Fruit fly (Drosophila melanogaster) whole organism, pupa: Measurements from ENCODE around the gene CG44836.

Experiments
- CG10348 ChIP-seq: fragments of 200-800 bp; sonication (Bioruptor generic); IDR thresholded peaks from 2 replicates; pipeline ENCODE4 v1.3.6; 2022; ENCODE audit warnings: missing biosample characterization, missing genetic modification characterization
- CG12605 ChIP-seq: fragments of 200-800 bp; sonication (Bioruptor generic); IDR thresholded peaks from 2 replicates; pipeline ENCODE4 v1.3.6; 2022; ENCODE audit warnings: missing biosample characterization, missing genetic modification characterization
- CG13204 ChIP-seq: fragments of 200-800 bp; sonication (Bioruptor generic); optimal IDR thresholded peaks from 2 replicates; lab custom pipeline; 2018; ENCODE audit warnings: missing biosample characterization, mild to moderate bottlenecking, missing genetic modification characterization, moderate library complexity
- CG14655 ChIP-seq: fragments of 200-800 bp; sonication (Bioruptor generic); optimal IDR thresholded peaks from 3 replicates; lab custom pipeline; 2017; ENCODE audit warnings: mild to moderate bottlenecking, missing biosample characterization, missing genetic modification reagents, missing genetic modification characterization
- CG15710 ChIP-seq: fragments of 200-800 bp; sonication (Bioruptor generic); optimal IDR thresholded peaks from 2 replicates; lab custom pipeline; 2018; ENCODE audit warnings: missing biosample characterization, mild to moderate bottlenecking, missing genetic modification characterization, moderate library complexity
- CG17806 ChIP-seq: fragments of 200-800 bp; sonication (Bioruptor generic); optimal IDR thresholded peaks from 2 replicates; lab custom pipeline; 2018; ENCODE audit warnings: missing biosample characterization, mild to moderate bottlenecking, missing genetic modification characterization, moderate library complexity
- CG32121 ChIP-seq: fragments of 200-800 bp; sonication (Bioruptor generic); IDR thresholded peaks from 2 replicates; pipeline ENCODE4 v1.3.6; 2022; ENCODE audit warnings: missing biosample characterization, missing genetic modification characterization
- CG34367 ChIP-seq: fragments of 200-800 bp; sonication (Bioruptor generic); optimal IDR thresholded peaks from 2 replicates; lab custom pipeline; 2018; ENCODE audit warnings: missing biosample characterization, mild to moderate bottlenecking, missing genetic modification characterization
- CG4496 ChIP-seq: fragments of 200-800 bp; sonication (Bioruptor generic); IDR thresholded peaks from 3 replicates; pipeline ENCODE4 v1.3.6; 2022; ENCODE audit warnings: missing biosample characterization, missing genetic modification characterization
- CG8159 ChIP-seq: fragments of 200-800 bp; sonication (Bioruptor generic); optimal IDR thresholded peaks from 3 replicates; lab custom pipeline; 2018; ENCODE audit warnings: missing biosample characterization, mild to moderate bottlenecking, missing genetic modification characterization, moderate library complexity
- CG8301 ChIP-seq: fragments of 200-800 bp; sonication (Bioruptor generic); optimal IDR thresholded peaks from 2 replicates; lab custom pipeline; 2018; ENCODE audit warnings: missing biosample characterization, mild to moderate bottlenecking, missing genetic modification characterization
- CG9948 ChIP-seq: fragments of 200-800 bp; sonication (Bioruptor generic); optimal IDR thresholded peaks from 2 replicates; lab custom pipeline; 2018; ENCODE audit warnings: missing biosample characterization, mild to moderate bottlenecking, missing genetic modification characterization, moderate library complexity
- D1 ChIP-seq: fragments of 200-800 bp; sonication (Bioruptor generic); optimal IDR thresholded peaks from 2 replicates; lab custom pipeline; 2018; ENCODE audit warnings: missing biosample characterization, mild to moderate bottlenecking, missing genetic modification characterization, moderate library complexity
- EcR ChIP-seq: fragments of 200-800 bp; sonication (Bioruptor generic); optimal IDR thresholded peaks from 3 replicates; lab custom pipeline; 2019; ENCODE audit warnings: missing biosample characterization, missing genetic modification characterization, mild to moderate bottlenecking, moderate library complexity, missing genetic modification reagents
- Ets98B ChIP-seq: fragments of 200-800 bp; sonication (Bioruptor generic); IDR thresholded peaks from 2 replicates; pipeline ENCODE4 v1.3.6; 2022; ENCODE audit warnings: missing biosample characterization, missing genetic modification characterization
- Pif1A ChIP-seq: fragments of 200-800 bp; sonication (Bioruptor generic); optimal IDR thresholded peaks from 3 replicates; lab custom pipeline; 2016; ENCODE audit warnings: missing biosample characterization, missing genetic modification characterization
- Pif1B ChIP-seq: fragments of 200-800 bp; sonication (Bioruptor generic); optimal IDR thresholded peaks from 3 replicates; lab custom pipeline; 2016; ENCODE audit warnings: missing biosample characterization, missing genetic modification characterization
- Snoo ChIP-seq: fragments of 200-800 bp; sonication (Bioruptor generic); optimal IDR thresholded peaks from 3 replicates; lab custom pipeline; 2017; ENCODE audit warnings: missing biosample characterization, mild to moderate bottlenecking, missing genetic modification characterization, inconsistent platforms
- fd96Ca ChIP-seq: fragments of 200-800 bp; sonication (Bioruptor generic); IDR thresholded peaks from 3 replicates; pipeline ENCODE4 v1.3.6; 2022; ENCODE audit warnings: missing biosample characterization, missing genetic modification characterization
- gl ChIP-seq: fragments of 200-800 bp; sonication (Bioruptor generic); optimal IDR thresholded peaks from 2 replicates; lab custom pipeline; 2018; ENCODE audit warnings: missing biosample characterization, mild to moderate bottlenecking, missing genetic modification characterization
- rn ChIP-seq: fragments of 200-800 bp; sonication (Bioruptor generic); IDR thresholded peaks from 2 replicates; pipeline ENCODE4 v1.3.6; 2022; ENCODE audit warnings: missing biosample characterization, missing genetic modification characterization

CG44836 gene

DNA sequence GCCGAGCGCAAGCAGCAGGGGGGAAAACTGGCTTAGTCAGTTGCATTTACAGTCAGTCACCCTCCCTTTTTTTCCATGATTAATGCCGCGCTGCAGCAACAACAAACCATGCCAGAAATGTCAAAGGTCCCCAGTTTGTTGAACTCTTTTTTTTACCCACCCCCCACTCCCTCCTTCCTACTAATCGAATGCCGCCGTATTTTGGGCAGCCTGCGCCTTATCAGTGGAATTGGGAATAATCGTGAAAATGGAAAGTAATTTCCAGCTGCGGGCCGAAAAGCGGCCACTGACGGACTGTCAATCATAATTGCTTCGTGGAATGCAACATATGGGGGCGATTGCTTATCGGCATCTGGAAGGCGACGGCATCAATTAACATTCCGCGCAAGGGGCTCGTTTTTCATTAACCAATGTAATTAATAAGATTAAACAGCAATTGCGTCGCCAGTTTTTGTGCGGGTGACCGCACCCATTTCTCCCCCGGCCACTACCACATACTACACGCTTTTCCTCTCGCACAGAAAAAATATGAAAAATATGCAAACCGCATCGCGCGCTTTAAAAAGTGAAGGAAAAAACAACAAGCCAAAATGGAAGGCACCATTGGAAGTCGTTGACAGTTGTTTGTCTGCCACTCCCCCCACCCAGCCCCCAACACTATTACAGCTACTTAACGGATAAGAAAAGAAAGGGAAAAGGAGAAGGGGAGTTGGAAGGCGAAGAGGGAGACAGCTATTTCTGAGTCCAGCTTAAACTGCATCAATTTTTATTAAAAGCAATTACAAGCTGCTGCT, 9.6 kb upstream of the CG44836 start:
- TF ChIP-seq Ets98B (GFP tag; lab: Robert Waterston, UW) (no peak), CG8159 (tag; lab: Kevin White, UChicago) (no peak), CG10348 (no peak), EcR (GFP tag; lab: Kevin White, UChicago) (peak; percentile 90), CG12605 (GFP tag; lab: Robert Waterston, UW) (no peak), CG13204 (GFP tag; lab: Kevin White, UChicago) (no peak), CG32121 (GFP tag; lab: Robert Waterston, UW) (no peak), rn (no peak), D1 (tag; lab: Kevin White, UChicago) (peak; percentile 18)

DNA sequence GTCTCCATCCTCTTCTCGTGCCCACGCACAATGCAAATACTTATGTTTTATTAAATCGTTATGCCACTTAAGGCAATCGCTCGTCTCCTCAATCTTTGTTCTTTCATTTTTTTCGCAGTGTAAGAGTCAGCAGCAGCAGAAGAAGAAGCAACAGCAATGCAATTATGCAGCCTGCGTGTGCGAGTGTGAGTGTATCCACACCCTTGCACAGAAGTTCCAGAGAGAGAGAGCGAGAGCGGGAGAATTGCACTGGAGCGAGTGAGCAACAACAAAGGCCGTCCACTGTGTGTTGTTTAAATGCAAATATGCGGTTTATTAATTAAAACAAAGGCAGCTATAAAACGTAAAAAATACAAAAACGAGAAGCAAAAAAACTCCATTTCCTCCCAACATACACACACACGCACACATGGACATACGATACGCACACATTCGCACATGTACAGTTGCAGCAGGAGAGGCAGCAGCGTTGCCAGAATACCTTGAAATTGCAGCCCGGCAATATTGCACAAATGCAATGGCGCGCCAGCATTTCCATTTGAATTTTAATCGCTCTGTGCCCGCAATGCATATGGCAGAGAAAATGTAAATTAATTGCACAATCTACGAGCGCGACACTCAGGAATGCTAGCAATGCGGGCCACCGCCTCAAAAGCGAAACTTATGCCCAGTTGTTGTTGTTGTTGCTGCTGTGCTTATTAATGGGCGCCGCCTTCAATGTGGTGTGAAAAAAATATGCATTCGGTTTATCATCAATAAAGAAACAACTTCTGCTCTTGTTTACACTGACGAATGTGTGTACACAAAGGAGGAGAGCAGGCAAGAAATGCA, 8.7 kb upstream of the CG44836 start:
- TF ChIP-seq D1 (tag; lab: Kevin White, UChicago), result no peak
- peak; percentile 13 for TF ChIP-seq CG9948
- peak; percentile 54 for TF ChIP-seq Pif1B (GFP tag; lab: Kevin White, UChicago)
- TF ChIP-seq CG17806, result peak; percentile 49
- peak; percentile 47 for TF ChIP-seq CG15710 (tag; lab: Kevin White, UChicago)
- 0 out of 2 replicates have a peak, but pooled peaks have one; percentile 51 for TF ChIP-seq Ets98B (GFP tag; lab: Robert Waterston, UW)
- peak; percentile 44 for TF ChIP-seq Pif1A
- TF ChIP-seq CG32121 (GFP tag; lab: Robert Waterston, UW), result no peak; the same call in 1 of the 2 replicates
- peak; percentile 43 for TF ChIP-seq CG13204 (GFP tag; lab: Kevin White, UChicago)
- TF ChIP-seq EcR (GFP tag; lab: Kevin White, UChicago), result peak; percentile 42
- TF ChIP-seq gl (tag; lab: Kevin White, UChicago), result peak; percentile 53
- peak; percentile 64 for TF ChIP-seq CG8301
- peak; percentile 74; the same call in 2 of the 3 replicates for TF ChIP-seq CG4496 (GFP tag; lab: Robert Waterston, UW)
- peak; percentile 23; the same call in 1 of the 2 replicates for TF ChIP-seq rn
- peak; percentile 77 for TF ChIP-seq CG8159 (tag; lab: Kevin White, UChicago)
- TF ChIP-seq CG14655 (GFP tag; lab: Kevin White, UChicago), result peak; percentile 59
- no peak for TF ChIP-seq CG10348
- TF ChIP-seq CG34367 (tag; lab: Kevin White, UChicago), result peak; percentile 20
- TF ChIP-seq Snoo (tag; lab: Kevin White, UChicago), result peak; percentile 46
- TF ChIP-seq fd96Ca (GFP tag; lab: Robert Waterston, UW), result peak; percentile 73
- TF ChIP-seq CG12605 (GFP tag; lab: Robert Waterston, UW), result peak; percentile 33; the same call in 1 of the 2 replicates

dm6 chr3L:16407815-16408608, 7.9 kb upstream of the CG44836 start:
- no peak for TF ChIP-seq CG15710 (tag; lab: Kevin White, UChicago)
- TF ChIP-seq CG8159 (tag; lab: Kevin White, UChicago), result no peak
- TF ChIP-seq EcR (GFP tag; lab: Kevin White, UChicago), result no peak
- TF ChIP-seq Pif1B (GFP tag; lab: Kevin White, UChicago), result no peak
- TF ChIP-seq CG13204 (GFP tag; lab: Kevin White, UChicago), result no peak
- TF ChIP-seq CG12605 (GFP tag; lab: Robert Waterston, UW), result no peak
- no peak for TF ChIP-seq Snoo (tag; lab: Kevin White, UChicago)
- no peak for TF ChIP-seq Pif1A
- no peak for TF ChIP-seq CG34367 (tag; lab: Kevin White, UChicago)
- TF ChIP-seq CG4496 (GFP tag; lab: Robert Waterston, UW), result no peak
- TF ChIP-seq rn, result no peak
- TF ChIP-seq CG32121 (GFP tag; lab: Robert Waterston, UW), result no peak
- no peak for TF ChIP-seq CG9948
- no peak for TF ChIP-seq CG10348
- TF ChIP-seq CG17806, result no peak

DNA sequence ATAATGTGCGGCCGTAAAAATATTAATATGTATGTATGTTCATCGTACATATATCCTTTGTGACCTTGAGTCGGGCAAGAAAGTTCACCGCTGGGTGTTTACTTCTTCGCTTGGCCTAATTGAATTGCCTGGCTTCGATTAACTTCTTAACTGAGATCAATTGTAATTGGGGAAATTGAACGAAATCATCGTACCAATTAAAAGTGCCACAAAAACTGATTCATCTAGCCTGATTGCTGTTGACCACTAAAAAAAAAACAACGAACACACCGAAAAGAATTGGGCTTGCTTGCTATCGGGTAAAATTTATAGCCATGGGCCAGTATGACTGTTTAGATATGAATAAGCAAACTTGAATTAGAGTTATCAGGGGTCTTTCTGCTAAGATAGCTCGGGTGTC, 2.2 kb upstream of the CG44836 start:
- TF ChIP-seq CG4496 (GFP tag; lab: Robert Waterston, UW) (no peak), CG14655 (GFP tag; lab: Kevin White, UChicago) (no peak), Ets98B (GFP tag; lab: Robert Waterston, UW) (no peak), fd96Ca (GFP tag; lab: Robert Waterston, UW) (no peak), CG34367 (tag; lab: Kevin White, UChicago) (no peak), CG8159 (tag; lab: Kevin White, UChicago) (no peak), CG8301 (no peak), CG17806 (no peak), CG12605 (GFP tag; lab: Robert Waterston, UW) (no peak)
- TF ChIP-seq, all 21 proteins: peak for 0

- no peak for TF ChIP-seq CG32121 (GFP tag; lab: Robert Waterston, UW)
- no peak for TF ChIP-seq EcR (GFP tag; lab: Kevin White, UChicago)
- no peak for TF ChIP-seq D1 (tag; lab: Kevin White, UChicago)
- no peak for TF ChIP-seq CG13204 (GFP tag; lab: Kevin White, UChicago)
- no peak for TF ChIP-seq rn
- TF ChIP-seq CG17806, result no peak
- TF ChIP-seq CG10348, result no peak
- no peak for TF ChIP-seq CG8301
- TF ChIP-seq Snoo (tag; lab: Kevin White, UChicago), result no peak
- TF ChIP-seq CG14655 (GFP tag; lab: Kevin White, UChicago), result no peak
- TF ChIP-seq CG4496 (GFP tag; lab: Robert Waterston, UW), result no peak
- TF ChIP-seq CG8159 (tag; lab: Kevin White, UChicago), result no peak
- TF ChIP-seq CG9948, result no peak
- TF ChIP-seq CG12605 (GFP tag; lab: Robert Waterston, UW), result no peak
Measured at dm6 chr3L:16394506-16394905, 5.6 kb downstream of the CG44836 start, which contains the start of gene Gagr. Gene Gagr (plus strand): TSS chr3L:16394586.
